Fruit fly (Drosophila melanogaster): ENCODE results near the gene CG7130.

Gene CG7130

dm6 chr3L:22071687-22072394 is 3.7 kb downstream of the CG7130 start, which contains the start of gene CG7139 (continued):
- TF ChIP-seq CG17361 (GFP tag; IDR thresholded peaks at IDR 0.05) = peak; percentile 36; the same call in 1 of the 3 replicates
- TF ChIP-seq mld (GFP tag; IDR thresholded peaks at IDR 0.05; ENCODE audit: partially characterized antibody) = peak; percentile 42; the same call in 1 of the 3 replicates
- no peak for TF ChIP-seq CG2712 (tag; optimal IDR thresholded peaks at IDR 0.05)
- TF ChIP-seq CG7963 (GFP tag; IDR thresholded peaks at IDR 0.05; ENCODE audit: partially characterized antibody) = peak; percentile 58; the same call in 2 of the 3 replicates
- peak; percentile 72 for TF ChIP-seq Sry-δ (GFP tag; optimal IDR thresholded peaks at IDR 0.05)
- TF ChIP-seq nerfin-2 (GFP tag; IDR thresholded peaks at IDR 0.05; ENCODE audit: partially characterized antibody) = peak; percentile 70
- TF ChIP-seq CG30020 (tag; optimal IDR thresholded peaks at IDR 0.05) = peak; percentile 67
- peak; percentile 81 for TF ChIP-seq row (GFP tag; IDR thresholded peaks at IDR 0.05)
- TF ChIP-seq bcd (GFP tag; optimal IDR thresholded peaks at IDR 0.05) = peak; percentile 9
- TF ChIP-seq hbn (GFP tag; IDR thresholded peaks at IDR 0.05; ENCODE audit: partially characterized antibody) = peak; percentile 53
- TF ChIP-seq CG14965 (GFP tag; optimal IDR thresholded peaks at IDR 0.05; ENCODE audit: borderline replicate concordance) = no peak
- TF ChIP-seq emc (GFP tag; optimal IDR thresholded peaks at IDR 0.05) = no peak
- TF ChIP-seq Hmr (GFP tag; optimal IDR thresholded peaks at IDR 0.05) = peak; percentile 17
- TF ChIP-seq Opbp (GFP tag; IDR thresholded peaks at IDR 0.05; ENCODE audit: partially characterized antibody) = peak; percentile 70; the same call in 2 of the 3 replicates
- TF ChIP-seq sens (GFP tag) = peak; percentile 80
- TF ChIP-seq amos (GFP tag; IDR thresholded peaks at IDR 0.05; ENCODE audit: partially characterized antibody) = peak; percentile 70
- peak; percentile 55 for TF ChIP-seq hb (GFP tag; IDR thresholded peaks at IDR 0.05; ENCODE audit: partially characterized antibody)
- no peak for TF ChIP-seq NC2β (GFP tag; optimal IDR thresholded peaks at IDR 0.05)
- no peak for TF ChIP-seq esg (GFP tag; conservative IDR thresholded peaks at IDR 0.05)
- peak; percentile 28; the same call in 1 of the 2 replicates for TF ChIP-seq CG31441 (GFP tag; IDR thresholded peaks at IDR 0.05)
- no peak for TF ChIP-seq Ptx1 (GFP tag; IDR thresholded peaks at IDR 0.05)
- TF ChIP-seq CG10543 (GFP tag; optimal IDR thresholded peaks at IDR 0.05) = peak; percentile 45
- TF ChIP-seq ci (GFP tag; IDR thresholded peaks at IDR 0.05) = peak; percentile 53; the same call in 1 of the 3 replicates
- peak; percentile 56 for TF ChIP-seq Med (GFP tag)
- peak; percentile 12 for TF ChIP-seq CG17385 (GFP tag; optimal IDR thresholded peaks at IDR 0.05)
- TF ChIP-seq usp (GFP tag; optimal IDR thresholded peaks at IDR 0.05) = no peak
- TF ChIP-seq CG4617 (GFP tag; optimal IDR thresholded peaks at IDR 0.05; ENCODE audit: borderline replicate concordance) = peak; percentile 70
- TF ChIP-seq CG14860 (GFP tag; IDR thresholded peaks at IDR 0.05; ENCODE audit: partially characterized antibody) = peak; percentile 62
- TF ChIP-seq HmgZ (tag; optimal IDR thresholded peaks at IDR 0.05) = peak; percentile 14
- TF ChIP-seq CG11456 (GFP tag; IDR thresholded peaks at IDR 0.05) = no peak
- TF ChIP-seq CG6791 (GFP tag; IDR thresholded peaks at IDR 0.05; ENCODE audit: partially characterized antibody) = peak; percentile 75
- TF ChIP-seq CG11723 (GFP tag; optimal IDR thresholded peaks at IDR 0.05) = no peak
- peak; percentile 67 for TF ChIP-seq Xbp1 (GFP tag; optimal IDR thresholded peaks at IDR 0.05)
- TF ChIP-seq pzg (GFP tag; optimal IDR thresholded peaks at IDR 0.05) = peak; percentile 33
- TF ChIP-seq yki (optimal IDR thresholded peaks at IDR 0.05) = no peak
- TF ChIP-seq fd96Cb (tag; optimal IDR thresholded peaks at IDR 0.05) = no peak
- no peak for TF ChIP-seq CG7745 (tag; optimal IDR thresholded peaks at IDR 0.05)
- TF ChIP-seq Bgb (GFP tag; IDR thresholded peaks at IDR 0.05; ENCODE audit: partially characterized antibody) = peak; percentile 50
- peak; percentile 14 for TF ChIP-seq YL-1 (GFP tag; optimal IDR thresholded peaks at IDR 0.05)
- no peak for TF ChIP-seq disco-r (GFP tag; optimal IDR thresholded peaks at IDR 0.05)
- peak; percentile 31 for TF ChIP-seq D19B (GFP tag; optimal IDR thresholded peaks at IDR 0.05)
- peak; percentile 8 for TF ChIP-seq Sin3A (optimal IDR thresholded peaks at IDR 0.05)
- TF ChIP-seq inv (GFP tag; IDR thresholded peaks at IDR 0.05; ENCODE audit: partially characterized antibody) = peak; percentile 46; the same call in 1 of the 2 replicates
- TF ChIP-seq CG9797 (GFP tag; optimal IDR thresholded peaks at IDR 0.05) = peak; percentile 17
- TF ChIP-seq CG13287 (GFP tag; IDR thresholded peaks at IDR 0.05; ENCODE audit: partially characterized antibody) = peak; percentile 53
- peak; percentile 37 for TF ChIP-seq stwl (tag; optimal IDR thresholded peaks at IDR 0.05)
- TF ChIP-seq CG12391 (tag; optimal IDR thresholded peaks at IDR 0.05) = peak; percentile 19
- TF ChIP-seq corto (GFP tag; optimal IDR thresholded peaks at IDR 0.05) = peak; percentile 21

All from whole organism, embryonic.